Fruit fly (Drosophila melanogaster): Measurements from ENCODE around the gene kirre.

The kirre gene

DNA sequence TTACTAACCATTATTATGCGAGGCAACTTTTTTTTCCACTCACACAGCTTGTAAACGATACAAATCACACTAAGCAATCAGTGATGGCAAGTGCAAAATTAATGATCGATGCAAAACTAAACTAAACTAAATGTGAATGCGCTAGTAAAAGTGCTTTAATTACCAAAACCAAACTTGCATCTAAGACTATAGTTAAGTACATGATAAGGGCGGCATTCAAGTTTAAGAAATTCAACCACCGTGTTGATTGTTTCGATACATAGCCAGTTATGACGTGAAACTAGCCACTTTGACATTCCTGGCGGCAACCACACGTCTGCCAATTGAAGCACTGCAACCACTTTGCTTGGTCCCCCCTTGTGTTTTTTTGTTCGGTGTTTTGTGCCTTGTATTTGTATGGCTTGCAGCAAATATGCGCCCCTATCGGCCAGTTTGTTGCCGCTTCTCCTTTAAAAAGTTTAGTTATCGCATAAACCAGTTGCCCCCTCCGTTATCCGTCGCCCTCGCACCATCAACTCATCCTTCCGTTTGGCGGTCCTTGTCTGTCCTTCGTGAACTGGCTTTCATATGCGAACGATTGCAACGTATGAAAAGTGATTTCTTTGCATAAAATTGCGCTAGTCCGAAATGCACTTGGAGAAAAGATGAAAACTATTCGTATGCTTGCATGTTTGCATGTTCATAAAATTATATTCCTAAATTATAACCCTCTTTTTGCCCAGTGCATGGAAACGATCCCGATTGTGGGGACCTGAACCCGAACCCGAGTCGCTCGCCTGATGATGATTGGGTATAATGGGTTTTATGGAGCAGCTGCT lies 284.4 kb downstream of the kirre start:
- peak; percentile 25 for TF ChIP-seq CG3919 (GFP tag; optimal IDR thresholded peaks at IDR 0.05)
- TF ChIP-seq lz (GFP tag; optimal IDR thresholded peaks at IDR 0.05): peak; percentile 9
- peak; percentile 63 for TF ChIP-seq svp (GFP tag)
- TF ChIP-seq CG8319 (GFP tag; optimal IDR thresholded peaks at IDR 0.05): no peak
- peak; percentile 44 for TF ChIP-seq vri (GFP tag; optimal IDR thresholded peaks at IDR 0.05)
- TF ChIP-seq CG6854 (GFP tag; optimal IDR thresholded peaks at IDR 0.05): no peak
- TF ChIP-seq CG3032 (tag; optimal IDR thresholded peaks at IDR 0.05): peak; percentile 30
- TF ChIP-seq CG11294 (GFP tag; IDR thresholded peaks at IDR 0.05): no peak
- TF ChIP-seq Sox14 (GFP tag; optimal IDR thresholded peaks at IDR 0.05): peak; percentile 50
- TF ChIP-seq Smox (GFP tag; optimal IDR thresholded peaks at IDR 0.05): peak; percentile 32
- no peak for TF ChIP-seq Hr38 (GFP tag; optimal IDR thresholded peaks at IDR 0.05)
- peak; percentile 8 for TF ChIP-seq CG6808 (GFP tag; optimal IDR thresholded peaks at IDR 0.05)
- TF ChIP-seq esn (GFP tag; optimal IDR thresholded peaks at IDR 0.05): peak; percentile 37
- TF ChIP-seq fd85E (GFP tag; optimal IDR thresholded peaks at IDR 0.05): no peak
- no peak for TF ChIP-seq CG16779 (tag; optimal IDR thresholded peaks at IDR 0.05)
- TF ChIP-seq cyc (GFP tag; optimal IDR thresholded peaks at IDR 0.05): peak; percentile 36
- TF ChIP-seq CG6792 (GFP tag; optimal IDR thresholded peaks at IDR 0.05): peak; percentile 1
- peak; percentile 38 for TF ChIP-seq Sox102F (GFP tag; optimal IDR thresholded peaks at IDR 0.05)
- no peak for TF ChIP-seq eg (GFP tag; IDR thresholded peaks at IDR 0.05)
- TF ChIP-seq Hr4 (GFP tag; optimal IDR thresholded peaks at IDR 0.05): no peak
- TF ChIP-seq CG9139 (GFP tag; optimal IDR thresholded peaks at IDR 0.05): no peak
- TF ChIP-seq acj6 (GFP tag; optimal IDR thresholded peaks at IDR 0.05): peak; percentile 13
- TF ChIP-seq CG10669 (GFP tag; optimal IDR thresholded peaks at IDR 0.05): peak; percentile 33
- TF ChIP-seq Blimp-1 (GFP tag; optimal IDR thresholded peaks at IDR 0.05): no peak
- peak; percentile 29 for TF ChIP-seq achi (GFP tag; optimal IDR thresholded peaks at IDR 0.05)
- TF ChIP-seq CG6276 (GFP tag; optimal IDR thresholded peaks at IDR 0.05): peak; percentile 3
- no peak for TF ChIP-seq fkh (GFP tag; optimal IDR thresholded peaks at IDR 0.05)
- TF ChIP-seq ss (GFP tag; optimal IDR thresholded peaks at IDR 0.05): peak; percentile 33 to 37
- TF ChIP-seq CG10631 (GFP tag; optimal IDR thresholded peaks at IDR 0.05): peak; percentile 31
- TF ChIP-seq CG15336 (GFP tag; IDR thresholded peaks at IDR 0.05): peak; percentile 15; the same call in 1 of the 2 replicates
- no peak for TF ChIP-seq fd59A (GFP tag; optimal IDR thresholded peaks at IDR 0.05)
- TF ChIP-seq CG6163 (GFP tag; IDR thresholded peaks at IDR 0.05): peak; percentile 47; the same call in 2 of the 3 replicates
- peak; percentile 84 for TF ChIP-seq Eip78C (GFP tag)
- no peak for TF ChIP-seq Gug (GFP tag; IDR thresholded peaks at IDR 0.05)
- peak; percentile 20 for TF ChIP-seq Hr39 (GFP tag; optimal IDR thresholded peaks at IDR 0.05)
- no peak for TF ChIP-seq OdsH (GFP tag; optimal IDR thresholded peaks at IDR 0.05)
- TF ChIP-seq Lpt (GFP tag; optimal IDR thresholded peaks at IDR 0.05): no peak
- no peak for TF ChIP-seq spab (GFP tag; optimal IDR thresholded peaks at IDR 0.05)
- TF ChIP-seq Met (GFP tag; optimal IDR thresholded peaks at IDR 0.05): peak; percentile 46
- TF ChIP-seq CG32006 (GFP tag; optimal IDR thresholded peaks at IDR 0.05): no peak
- peak; percentile 20 for TF ChIP-seq CG31627 (GFP tag; optimal IDR thresholded peaks at IDR 0.05)
- no peak for TF ChIP-seq net (GFP tag; optimal IDR thresholded peaks at IDR 0.05)
- TF ChIP-seq dsx (GFP tag; optimal IDR thresholded peaks at IDR 0.05; ENCODE audit: poor library complexity, severe bottlenecking): peak; percentile 60
- peak; percentile 26 for TF ChIP-seq topi (GFP tag; optimal IDR thresholded peaks at IDR 0.05)
- TF ChIP-seq Eip93F (GFP tag; optimal IDR thresholded peaks at IDR 0.05): no peak
- peak; percentile 39 for TF ChIP-seq pdm3 (GFP tag; optimal IDR thresholded peaks at IDR 0.05)
- no peak for TF ChIP-seq CG1621 (tag; optimal IDR thresholded peaks at IDR 0.05)
- TF ChIP-seq Ets96B (tag; optimal IDR thresholded peaks at IDR 0.05): peak; percentile 42
- no peak for TF ChIP-seq CG8119 (GFP tag; IDR thresholded peaks at IDR 0.05)

Data from whole organism, prepupa.